Worm (Caenorhabditis elegans) whole organism, midembryonic: ENCODE measurements around the gene zhit-3.

Experiments used
- flt-1 ChIP-seq: fragments of 200-800 bp; sonication (Bioruptor generic); IDR thresholded peaks from 2 replicates; pipeline ENCODE4 v1.3.6; 2022; ENCODE audit warnings: missing genetic modification characterization, missing compliant biosample characterization
- ref-1 ChIP-seq: fragments of 200-800 bp; sonication (Bioruptor generic); conservative IDR thresholded peaks from 2 replicates; pipeline ENCODE4 v1.3.6; 2022; ENCODE audit warnings: missing genetic modification reagents, missing genetic modification characterization, missing compliant biosample characterization

DNA sequence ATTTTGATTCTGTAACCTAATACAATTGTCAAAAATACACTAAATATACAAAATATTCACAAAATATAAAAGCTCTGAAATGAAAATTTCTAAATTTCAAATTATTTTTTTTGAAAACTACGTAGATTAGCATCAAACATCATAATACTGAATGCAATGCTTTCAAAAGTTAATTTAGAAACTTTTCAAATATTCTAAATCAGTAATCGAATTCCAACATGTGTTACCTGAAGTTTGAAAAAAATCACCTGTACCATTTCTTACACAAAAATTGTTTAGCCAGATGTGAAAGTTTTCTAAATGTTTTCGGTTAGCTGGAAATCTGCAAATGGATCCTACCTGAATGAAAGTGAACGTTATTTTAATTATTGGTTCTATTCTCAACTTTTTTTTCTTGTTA, 10.1 kb upstream of the zhit-3 start, which contains the start of gene C12D8.20:
- no peak for TF ChIP-seq flt-1
- no peak for TF ChIP-seq ref-1 (GFP tag; lab: Robert Waterston, UW)
